Worm (Caenorhabditis elegans): ENCODE data around the gene txt-9.

txt-9 gene

DNA sequence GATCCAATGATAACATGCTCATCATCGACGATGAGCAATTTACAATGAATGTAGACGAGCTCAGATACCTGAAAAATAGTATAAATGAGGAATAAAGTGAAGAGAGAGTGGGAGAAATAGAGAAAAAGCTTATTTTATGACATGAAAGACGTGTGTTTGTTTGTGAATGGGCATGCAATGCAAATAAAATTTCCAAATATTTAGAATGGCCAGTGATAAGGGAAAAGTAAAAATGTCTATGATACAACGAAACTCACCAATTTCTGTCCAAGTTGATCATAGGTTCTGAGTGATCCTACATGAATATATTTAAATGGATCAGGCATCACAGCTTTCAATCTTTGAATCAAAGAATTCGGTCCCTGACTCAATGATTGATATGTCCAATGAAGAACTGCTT lies 558 bp downstream of the txt-9 start (continued):
- TF ChIP-seq daf-16 (GFP tag; optimal IDR thresholded peaks at IDR 0.05) (no peak), daf-16 (tag; optimal IDR thresholded peaks at IDR 0.05) (peak; percentile 39), aly-2 (tag; optimal IDR thresholded peaks at IDR 0.05) (no peak), nhr-42 (GFP tag; IDR thresholded peaks at IDR 0.05) (no peak), hif-1 (tag; optimal IDR thresholded peaks at IDR 0.05) (no peak), nhr-102 (tag; optimal IDR thresholded peaks at IDR 0.05) (no peak), mes-2 (tag; optimal IDR thresholded peaks at IDR 0.05; ENCODE audit: poor library complexity, severe bottlenecking) (peak; percentile 25), nhr-48 (tag; optimal IDR thresholded peaks at IDR 0.05) (no peak), nhr-77 (tag; optimal IDR thresholded peaks at IDR 0.05) (no peak), hlh-30 (tag; optimal IDR thresholded peaks at IDR 0.05; ENCODE audit: insufficient read depth) (no peak), arid-1 (GFP tag; conservative IDR thresholded peaks at IDR 0.05) (no peak), aha-1 (tag) (peak; percentile 64), vab-7 (GFP tag; IDR thresholded peaks at IDR 0.05) (no peak)

DNA sequence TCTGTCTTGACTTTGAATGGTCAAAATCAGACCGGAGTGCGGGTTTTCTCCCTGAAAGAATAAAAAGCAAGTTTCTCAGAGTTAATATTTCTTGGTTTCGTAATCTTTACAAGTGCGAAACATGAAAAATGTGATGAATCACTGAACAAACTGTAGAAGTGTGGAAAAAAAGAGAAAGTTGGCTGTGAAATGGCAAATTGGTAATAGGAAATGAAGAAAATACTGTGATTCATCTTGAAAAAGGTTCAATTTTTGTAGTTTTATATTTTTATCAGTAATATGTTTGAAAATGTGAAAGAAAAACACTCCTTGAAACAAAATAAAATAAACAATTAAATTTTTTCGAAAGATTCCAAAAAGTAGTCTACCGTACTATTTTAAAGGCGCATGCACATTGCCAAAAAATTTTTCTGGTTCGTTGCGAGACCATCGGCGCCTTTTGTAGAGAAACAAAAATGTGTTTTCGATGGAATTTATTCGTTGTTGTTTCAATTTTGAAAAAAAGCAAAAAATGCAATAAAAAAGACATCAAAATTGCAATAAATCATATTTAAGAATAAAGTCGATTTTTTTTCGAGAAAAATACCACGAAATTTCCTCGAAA lies 6.2 kb downstream of the txt-9 start, which contains the start of gene pld-1:
Gene pld-1, minus strand, starts transcription at position 51 of the 604 bp plus-strand sequence.
- TF ChIP-seq spr-3 (GFP tag; optimal IDR thresholded peaks at IDR 0.05) (no peak), ceh-28 (tag; optimal IDR thresholded peaks at IDR 0.05) (no peak), php-3 (GFP tag; IDR thresholded peaks at IDR 0.05) (no peak), Y48G9A.11 (GFP tag; IDR thresholded peaks at IDR 0.05) (0 out of 2 replicates have a peak, but pooled peaks have one; percentile 39), hmg-1.1 (GFP tag; IDR thresholded peaks at IDR 0.05) (no peak), madf-5 (GFP tag; IDR thresholded peaks at IDR 0.05) (no peak), unc-130 (GFP tag; optimal IDR thresholded peaks at IDR 0.05) (peak; percentile 26), F49E8.2 (tag; optimal IDR thresholded peaks at IDR 0.05; ENCODE audit: borderline replicate concordance) (peak; percentile 53)

DNA sequence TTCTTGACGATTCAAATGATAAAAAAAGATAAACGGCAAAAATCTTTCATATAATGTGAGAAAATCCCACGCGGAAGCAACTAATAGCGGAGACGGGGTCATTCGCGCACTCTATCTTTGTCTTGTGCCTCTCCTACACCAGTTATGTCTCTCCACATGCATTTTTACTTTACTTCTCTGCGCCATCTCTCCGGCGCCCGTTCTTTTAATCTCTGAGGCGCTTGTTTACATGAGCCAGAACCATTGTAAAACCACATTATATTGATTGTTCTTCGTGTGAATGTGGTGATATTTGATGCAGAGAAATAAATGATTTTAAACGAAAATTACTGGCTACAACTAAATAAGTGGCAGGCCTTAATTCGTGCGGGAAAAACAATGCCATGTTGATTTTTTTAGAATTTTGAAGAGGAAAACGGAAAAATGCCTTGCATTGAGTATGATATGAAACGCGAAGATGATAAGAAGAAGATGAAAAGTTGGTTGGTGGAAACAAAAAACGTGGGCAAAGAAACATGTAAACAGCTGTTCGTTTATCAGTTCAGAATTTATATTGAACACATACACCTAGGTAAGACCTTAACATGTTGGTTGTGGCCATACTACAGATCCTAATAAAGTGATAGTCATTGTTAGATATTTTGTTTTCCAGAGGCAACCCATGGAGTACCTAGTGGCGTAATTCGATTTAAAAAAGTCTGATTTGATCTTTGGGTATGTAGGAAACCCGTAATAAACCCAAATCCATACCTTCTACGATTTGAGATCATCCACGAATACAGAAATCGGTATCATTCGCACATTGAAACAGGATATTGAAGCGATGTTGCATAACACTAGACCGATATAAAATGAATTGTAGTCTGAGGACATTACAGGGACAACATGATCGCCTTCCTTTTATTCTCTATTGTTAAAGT lies 7.0 kb downstream of the txt-9 start, which contains the start of gene C04G6.2:
Gene C04G6.2, plus strand, starts transcription at position 870 of the 920 bp plus-strand sequence.
- TF ChIP-seq ceh-44 (GFP tag; IDR thresholded peaks at IDR 0.05): no peak
- TF ChIP-seq madf-5 (GFP tag; IDR thresholded peaks at IDR 0.05): no peak
- no peak for TF ChIP-seq D1046.2 (GFP tag; IDR thresholded peaks at IDR 0.05)
- peak; percentile 59 for TF ChIP-seq dve-1 (tag; optimal IDR thresholded peaks at IDR 0.05; ENCODE audit: insufficient read depth)
- no peak for TF ChIP-seq Y48G9A.11 (GFP tag; IDR thresholded peaks at IDR 0.05)
- no peak for TF ChIP-seq attf-4 (tag; optimal IDR thresholded peaks at IDR 0.05)
- no peak for TF ChIP-seq ceh-28 (tag; optimal IDR thresholded peaks at IDR 0.05)
- TF ChIP-seq rbr-2 (tag; optimal IDR thresholded peaks at IDR 0.05): peak; percentile 40
- no peak for TF ChIP-seq nhr-42 (GFP tag; IDR thresholded peaks at IDR 0.05)
- peak; percentile 18 to 67 for TF ChIP-seq mdl-1 (tag; optimal IDR thresholded peaks at IDR 0.05)
- TF ChIP-seq zip-2 (tag; optimal IDR thresholded peaks at IDR 0.05): no peak
- peak; percentile 7 for TF ChIP-seq dpl-1 (GFP tag; optimal IDR thresholded peaks at IDR 0.05)
- no peak for TF ChIP-seq spr-3 (GFP tag; optimal IDR thresholded peaks at IDR 0.05)
- TF ChIP-seq snpc-1.2 (GFP tag; IDR thresholded peaks at IDR 0.05): no peak
- no peak for TF ChIP-seq ceh-32 (tag; optimal IDR thresholded peaks at IDR 0.05; ENCODE audit: poor library complexity)
- TF ChIP-seq saeg-2 (GFP tag; IDR thresholded peaks at IDR 0.05): no peak
- TF ChIP-seq hlh-11 (tag; optimal IDR thresholded peaks at IDR 0.05): peak; percentile 75
- TF ChIP-seq lir-3 (tag; optimal IDR thresholded peaks at IDR 0.05): no peak
- TF ChIP-seq daf-12 (tag; optimal IDR thresholded peaks at IDR 0.05): no peak
- peak; percentile 30; the same call in 1 of the 2 replicates for TF ChIP-seq dmd-6 (GFP tag; IDR thresholded peaks at IDR 0.05)
- no peak for TF ChIP-seq ces-1 (GFP tag; optimal IDR thresholded peaks at IDR 0.05)
- peak; percentile 64 for TF ChIP-seq pqm-1 (tag; optimal IDR thresholded peaks at IDR 0.05)
- TF ChIP-seq nhr-28 (tag; optimal IDR thresholded peaks at IDR 0.05): peak; percentile 30
- TF ChIP-seq ctbp-1 (GFP tag; IDR thresholded peaks at IDR 0.05): 0 out of 2 replicates have a peak, but pooled peaks have one; percentile 12
- peak; percentile 16 for TF ChIP-seq nhr-48 (tag; optimal IDR thresholded peaks at IDR 0.05)
- peak in 1 of 2 experiments; percentile 45 for TF ChIP-seq unc-62 (GFP tag; optimal IDR thresholded peaks at IDR 0.05 in 1 of 2)
- no peak for TF ChIP-seq unc-62 (tag; optimal IDR thresholded peaks at IDR 0.05)
- no peak for TF ChIP-seq zag-1 (tag; optimal IDR thresholded peaks at IDR 0.05)
- TF ChIP-seq cey-2 (tag; optimal IDR thresholded peaks at IDR 0.05; ENCODE audit: borderline replicate concordance, insufficient read depth): no peak
- peak; percentile 49 for TF ChIP-seq nhr-6 (tag; optimal IDR thresholded peaks at IDR 0.05)

Measured in whole organism, L4 larva.